Worm (Caenorhabditis elegans): Measurements from ENCODE around the gene F53G2.3.

ce11 chrII:2478543-2478942 lies 1.7 kb upstream of the F53G2.3 start, which contains the start of gene mnat-1:
- no peak for TF ChIP-seq unc-39 (tag; optimal IDR thresholded peaks at IDR 0.05)
- no peak for TF ChIP-seq pha-4 (tag; optimal IDR thresholded peaks at IDR 0.05)
- no peak for TF ChIP-seq ztf-11 (tag; optimal IDR thresholded peaks at IDR 0.05)
- no peak for TF ChIP-seq nhr-23 (tag; optimal IDR thresholded peaks at IDR 0.05)
- no peak for TF ChIP-seq nhr-237 (tag; optimal IDR thresholded peaks at IDR 0.05)
- no peak for TF ChIP-seq nhr-25 (tag; optimal IDR thresholded peaks at IDR 0.05)
- TF ChIP-seq ceh-9 (tag; optimal IDR thresholded peaks at IDR 0.05) = no peak
- TF ChIP-seq pqm-1 (tag; optimal IDR thresholded peaks at IDR 0.05) = no peak
- no peak for TF ChIP-seq fkh-10 (GFP tag; optimal IDR thresholded peaks at IDR 0.05)
